Worm (Caenorhabditis elegans) whole organism, L4 larva: ENCODE data around the gene rga-5.

Source experiments
- D1046.2 ChIP-seq: fragments of 200-800 bp; sonication (Bioruptor generic); IDR thresholded peaks from 2 replicates; pipeline ENCODE4 v1.3.6; 2022; ENCODE audit warnings: missing genetic modification characterization, missing compliant biosample characterization
- F26F4.8 ChIP-seq: fragments of 200-800 bp; sonication (Bioruptor generic); conservative IDR thresholded peaks from 2 replicates; pipeline ENCODE4 v1.3.6; 2022; ENCODE audit warnings: missing genetic modification characterization, missing compliant biosample characterization
- T20F7.1 ChIP-seq: fragments of 200-800 bp; sonication (Bioruptor generic); optimal IDR thresholded peaks from 2 replicates; lab custom pipeline; 2018; ENCODE audit warnings: mild to moderate bottlenecking, missing genetic modification characterization, missing compliant biosample characterization
- aly-2 ChIP-seq: sonication (generic microtip); optimal IDR thresholded peaks from 2 replicates; lab custom pipeline; 2018; ENCODE audit warnings: missing biosample characterization, missing genetic modification characterization
- ceh-28 ChIP-seq: fragments of 150-350 bp; optimal IDR thresholded peaks from 2 replicates; lab custom pipeline; 2014; ENCODE audit warnings: missing biosample characterization, missing genetic modification reagents, missing genetic modification characterization
- ceh-44 ChIP-seq: fragments of 200-800 bp; sonication (Bioruptor generic); IDR thresholded peaks from 2 replicates; pipeline ENCODE4 v1.3.6; 2022; ENCODE audit warnings: missing genetic modification reagents, missing genetic modification characterization, missing compliant biosample characterization
- ceh-62 ChIP-seq: sonication (generic microtip); optimal IDR thresholded peaks from 2 replicates; lab custom pipeline; 2017; ENCODE audit warnings: missing biosample characterization, missing genetic modification characterization
- ces-1 ChIP-seq: fragments of 150-350 bp; sonication (generic microtip); optimal IDR thresholded peaks from 4 replicates; lab custom pipeline; 2014; ENCODE audit warnings: missing biosample characterization, missing genetic modification reagents, missing genetic modification characterization
- dmd-8 ChIP-seq: fragments of 200-800 bp; sonication (Bioruptor generic); IDR thresholded peaks from 2 replicates; pipeline ENCODE4 v1.3.6; 2022; ENCODE audit warnings: missing genetic modification characterization, missing compliant biosample characterization
- dmd-9 ChIP-seq: fragments of 200-800 bp; sonication (Bioruptor generic); IDR thresholded peaks from 2 replicates; pipeline ENCODE4 v1.3.6; 2022; ENCODE audit warnings: missing genetic modification reagents, missing genetic modification characterization, missing compliant biosample characterization
- dve-1 ChIP-seq: sonication (generic microtip); optimal IDR thresholded peaks from 2 replicates; lab custom pipeline; 2017; ENCODE audit warnings: antibody characterized with exemption, mild to moderate bottlenecking, missing genetic modification characterization, missing compliant biosample characterization; ENCODE audit not compliant: insufficient read depth
- egl-43 ChIP-seq: fragments of 200-800 bp; sonication (Bioruptor generic); IDR thresholded peaks from 2 replicates; pipeline ENCODE4 v1.3.6; 2022; ENCODE audit warnings: missing genetic modification reagents, missing genetic modification characterization, missing compliant biosample characterization
- fos-1 ChIP-seq: fragments of 150-350 bp; optimal IDR thresholded peaks from 2 replicates; lab custom pipeline; 2014; ENCODE audit warnings: missing biosample characterization, missing genetic modification characterization
- gei-8 ChIP-seq: fragments of 200-800 bp; sonication (Bioruptor generic); optimal IDR thresholded peaks from 2 replicates; lab custom pipeline; 2018; ENCODE audit warnings: mild to moderate bottlenecking, missing genetic modification characterization, missing compliant biosample characterization
- hlh-11 ChIP-seq: fragments of 200-800 bp; sonication (Bioruptor generic); optimal IDR thresholded peaks from 2 replicates; lab custom pipeline; 2018; ENCODE audit warnings: mild to moderate bottlenecking, missing genetic modification characterization, missing compliant biosample characterization
- hlh-30 ChIP-seq: sonication (generic microtip); optimal IDR thresholded peaks from 2 replicates; lab custom pipeline; 2017; ENCODE audit warnings: antibody characterized with exemption, mild to moderate bottlenecking, missing genetic modification characterization, missing compliant biosample characterization; ENCODE audit not compliant: insufficient read depth
- jun-1 ChIP-seq: fragments of 150-350 bp; optimal IDR thresholded peaks from 2 replicates; lab custom pipeline; 2014; ENCODE audit warnings: missing biosample characterization, missing genetic modification reagents, missing genetic modification characterization
- lin-1 ChIP-seq: fragments of 200-800 bp; sonication (Bioruptor generic); IDR thresholded peaks from 2 replicates; pipeline ENCODE4 v1.3.6; 2022; ENCODE audit warnings: missing genetic modification reagents, missing genetic modification characterization, missing compliant biosample characterization
- lsy-2 ChIP-seq, 2 experiments: fragments of 150-350 bp in 1 of 2; sonication (generic microtip) in 1 of 2; optimal IDR thresholded peaks; 2 replicates each; lab custom pipeline; 2014 to 2017; ENCODE audit warnings: missing biosample characterization in 2 of 2, missing genetic modification characterization in 2 of 2
- madf-9 ChIP-seq: fragments of 200-800 bp; sonication (Bioruptor generic); conservative IDR thresholded peaks from 2 replicates; pipeline ENCODE4 v1.3.6; 2022; ENCODE audit warnings: missing genetic modification reagents, missing genetic modification characterization, missing compliant biosample characterization
- mdl-1 ChIP-seq, 2 experiments: fragments of 150-350 bp in 1 of 2; sonication (generic microtip) in 1 of 2; optimal IDR thresholded peaks; 2 replicates each; lab custom pipeline; 2014 to 2017; ENCODE audit warnings: missing biosample characterization in 2 of 2, missing genetic modification characterization in 2 of 2
- mxl-3 ChIP-seq: fragments of 200-800 bp; sonication (Bioruptor generic); optimal IDR thresholded peaks from 2 replicates; lab custom pipeline; 2018; ENCODE audit warnings: mild to moderate bottlenecking, missing genetic modification characterization, missing compliant biosample characterization
- nhr-11 ChIP-seq: fragments of 150-350 bp; optimal IDR thresholded peaks from 2 replicates; lab custom pipeline; 2014; ENCODE audit warnings: missing biosample characterization, missing genetic modification characterization
- nhr-41 ChIP-seq: fragments of 200-800 bp; sonication (Bioruptor generic); IDR thresholded peaks from 2 replicates; pipeline ENCODE4 v1.3.6; 2022; ENCODE audit warnings: missing genetic modification reagents, missing genetic modification characterization, missing compliant biosample characterization
- nhr-48 ChIP-seq: sonication (generic microtip); optimal IDR thresholded peaks from 2 replicates; lab custom pipeline; 2016; ENCODE audit warnings: mild to moderate bottlenecking, missing genetic modification characterization, missing compliant biosample characterization
- saeg-2 ChIP-seq: fragments of 200-800 bp; sonication (Bioruptor generic); IDR thresholded peaks from 2 replicates; pipeline ENCODE4 v1.3.6; 2022; ENCODE audit warnings: missing genetic modification reagents, missing genetic modification characterization, missing compliant biosample characterization
- set-16 ChIP-seq: fragments of 200-800 bp; sonication (Bioruptor generic); IDR thresholded peaks from 2 replicates; pipeline ENCODE4 v1.3.6; 2022; ENCODE audit warnings: missing genetic modification reagents, missing genetic modification characterization, missing compliant biosample characterization
- snpc-4 ChIP-seq: fragments of 150-350 bp; optimal IDR thresholded peaks from 2 replicates; lab custom pipeline; 2014; ENCODE audit warnings: missing biosample characterization, missing genetic modification characterization
- tra-1 ChIP-seq: fragments of 200-800 bp; sonication (Bioruptor generic); IDR thresholded peaks from 2 replicates; pipeline ENCODE4 v1.3.6; 2022; ENCODE audit warnings: missing genetic modification reagents, missing genetic modification characterization, missing compliant biosample characterization
- unc-62 ChIP-seq, 3 experiments: fragments of 150-350 bp in 1 of 3; sonication (generic microtip); optimal IDR thresholded peaks in 2 of 3; peaks in 1 of 3; 1 replicate in 1 of 3; 2 replicates in 2 of 3; lab custom pipeline; 2014 to 2017; ENCODE audit warnings: missing biosample characterization in 3 of 3, missing genetic modification characterization in 3 of 3, missing genetic modification reagents in 3 of 3, missing genotype in 1 of 3
- vab-7 ChIP-seq: fragments of 200-800 bp; sonication (Bioruptor generic); IDR thresholded peaks from 2 replicates; pipeline ENCODE4 v1.3.6; 2022; ENCODE audit warnings: missing genetic modification reagents, missing genetic modification characterization, missing compliant biosample characterization
- zag-1 ChIP-seq: fragments of 150-350 bp; optimal IDR thresholded peaks from 2 replicates; lab custom pipeline; 2014; ENCODE audit warnings: missing biosample characterization, missing genetic modification characterization
- zip-2 ChIP-seq: fragments of 150-350 bp; optimal IDR thresholded peaks from 2 replicates; lab custom pipeline; 2014; ENCODE audit warnings: missing biosample characterization, missing genetic modification characterization

The rga-5 gene

ce11 chrIV:13877707-13878106, 50.0 kb downstream of the rga-5 start (continued):
- TF ChIP-seq gei-8 (GFP tag; lab: Kevin White, UChicago) (no peak), nhr-48 (tag; lab: Kevin White, UChicago) (no peak), hlh-30 (tag; lab: Kevin White, UChicago) (peak; percentile 44), F26F4.8 (no peak), fos-1 (tag; lab: Kevin White, UChicago) (no peak), ceh-44 (GFP tag; lab: Robert Waterston, UW) (no peak), zag-1 (no peak), ceh-62 (tag; lab: Kevin White, UChicago) (no peak), jun-1 (tag; lab: Kevin White, UChicago) (no peak), unc-62 (GFP tag; optimal IDR thresholded peaks at IDR 0.05 in 1 of 2; lab: Kevin White, UChicago) (no peak), unc-62 (tag; optimal IDR thresholded peaks at IDR 0.05; lab: Kevin White, UChicago) (no peak)

DNA sequence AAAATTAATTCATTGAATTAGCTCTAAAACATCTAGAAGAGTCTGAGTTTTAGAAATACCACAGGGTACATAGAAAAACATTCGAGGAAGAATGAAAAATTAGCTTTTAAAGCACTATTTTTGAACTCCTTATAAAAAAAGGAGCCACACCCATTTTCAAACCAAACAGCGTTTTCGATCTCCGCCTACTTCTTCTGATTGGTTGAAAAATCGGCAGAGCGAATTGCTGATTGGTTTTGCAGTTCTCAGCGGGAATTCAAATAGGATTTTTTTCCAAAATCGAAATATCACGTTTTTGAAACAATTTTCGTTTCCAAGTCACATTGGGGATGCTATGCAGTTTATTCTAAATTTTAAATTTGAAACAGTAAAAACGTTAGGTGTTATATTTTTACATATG, 50.4 kb downstream of the rga-5 start:
- TF ChIP-seq aly-2 (tag; lab: Kevin White, UChicago) (no peak), ces-1 (GFP tag; lab: Kevin White, UChicago) (no peak), dmd-8 (GFP tag; lab: Robert Waterston, UW) (no peak), zag-1 (no peak), dve-1 (tag; lab: Kevin White, UChicago) (no peak), madf-9 (no peak), saeg-2 (GFP tag; lab: Robert Waterston, UW) (no peak), unc-62 (GFP tag; optimal IDR thresholded peaks at IDR 0.05 in 1 of 2; lab: Kevin White, UChicago) (no peak), unc-62 (tag; optimal IDR thresholded peaks at IDR 0.05; lab: Kevin White, UChicago) (no peak)

DNA sequence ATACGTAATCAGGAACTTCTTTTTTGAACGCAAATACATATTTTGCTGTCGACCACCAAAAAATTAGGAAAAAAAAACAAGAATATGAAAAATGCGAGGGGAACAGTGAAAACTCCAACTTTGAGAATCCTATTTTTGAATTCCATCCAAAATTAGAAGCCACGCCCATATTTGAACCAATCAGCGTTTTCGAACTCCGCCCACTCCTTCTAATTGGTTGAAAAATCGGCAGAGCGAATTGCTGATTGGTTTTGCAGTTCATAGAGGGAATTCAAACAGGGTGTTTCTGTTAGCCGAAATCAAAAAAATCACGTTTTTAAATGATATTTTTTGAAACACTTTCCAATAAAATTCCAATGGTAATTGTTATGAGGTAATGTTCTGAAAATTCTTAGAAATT, 51.1 kb downstream of the rga-5 start:
- TF ChIP-seq vab-7 (GFP tag; lab: Robert Waterston, UW) (no peak), mxl-3 (GFP tag; lab: Kevin White, UChicago) (no peak), D1046.2 (no peak), zip-2 (tag; lab: Kevin White, UChicago) (no peak), nhr-41 (no peak), lin-1 (GFP tag; lab: Robert Waterston, UW) (no peak), ceh-44 (GFP tag; lab: Robert Waterston, UW) (no peak)

- TF ChIP-seq dmd-8 (GFP tag; lab: Robert Waterston, UW) (no peak), snpc-4 (tag; lab: Kevin White, UChicago) (no peak), egl-43 (no peak), set-16 (GFP tag; lab: Robert Waterston, UW) (peak; percentile 41; the same call in 1 of the 2 replicates), D1046.2 (no peak)
- TF ChIP-seq, all 104 proteins: peak for 1
Observed at ce11 chrIV:13879851-13880250, 52.2 kb downstream of the rga-5 start, which contains the start of gene B0513.4. TSS of gene B0513.4 (plus strand) at chrIV:13880151.

DNA sequence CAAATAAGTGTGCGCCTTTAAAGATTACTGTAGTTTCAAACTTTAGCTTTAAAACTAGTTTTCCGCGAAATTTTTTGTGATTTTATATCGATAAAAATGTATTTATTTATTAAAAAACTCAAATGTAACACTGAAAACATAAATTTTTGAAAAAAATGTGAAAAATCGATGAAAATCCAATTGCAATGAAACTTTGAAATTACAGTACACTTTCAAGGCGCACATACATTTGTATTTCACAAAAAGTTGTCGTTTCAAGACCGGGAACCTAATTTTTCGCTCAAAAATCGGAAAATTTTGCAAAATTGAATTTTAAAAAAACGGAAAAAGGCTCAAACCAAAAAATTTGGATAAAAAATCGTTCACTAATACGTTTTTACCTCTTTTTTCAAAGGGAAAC, 52.7 kb downstream of the rga-5 start:
- TF ChIP-seq ceh-62 (tag; lab: Kevin White, UChicago) (no peak), ceh-28 (tag; lab: Kevin White, UChicago) (no peak), dmd-9 (GFP tag; lab: Robert Waterston, UW) (no peak)
- TF ChIP-seq, all 104 proteins: peak for 0

ce11 chrIV:13880803-13881202, 53.1 kb downstream of the rga-5 start:
- TF ChIP-seq nhr-11 (tag; lab: Kevin White, UChicago) (peak; percentile 61), hlh-11 (tag; lab: Kevin White, UChicago) (peak; percentile 58), zip-2 (tag; lab: Kevin White, UChicago) (no peak), mdl-1 (tag; optimal IDR thresholded peaks at IDR 0.05; lab: Kevin White, UChicago) (peak in 1 of 2 experiments; percentile 55), mxl-3 (GFP tag; lab: Kevin White, UChicago) (peak; percentile 43), hlh-30 (tag; lab: Kevin White, UChicago) (peak; percentile 91), T20F7.1 (no peak), tra-1 (GFP tag; lab: Robert Waterston, UW) (peak; percentile 50; the same call in 1 of the 2 replicates), lsy-2 (tag; optimal IDR thresholded peaks at IDR 0.05; lab: Kevin White, UChicago) (peak in 1 of 2 experiments; percentile 31)
